Fruit fly (Drosophila melanogaster) whole organism, prepupa: ENCODE results near the gene Agxt.
A peak's percentile ranks its signal among the peaks of the same experiment; 100 is the strongest.

Source experiments
- Blimp-1 ChIP-seq: fragments of 200-800 bp; sonication (Bioruptor generic); optimal IDR thresholded peaks from 3 replicates; lab custom pipeline; 2017; ENCODE audit warnings: missing biosample characterization, missing genetic modification characterization, mild to moderate bottlenecking, moderate library complexity, missing genetic modification reagents
- CG10669 ChIP-seq: fragments of 200-800 bp; sonication (Bioruptor generic); optimal IDR thresholded peaks from 3 replicates; lab custom pipeline; 2018; ENCODE audit warnings: missing biosample characterization, mild to moderate bottlenecking, missing genetic modification characterization, moderate library complexity
- CG11762 ChIP-seq: fragments of 200-800 bp; sonication (Bioruptor generic); optimal IDR thresholded peaks from 3 replicates; lab custom pipeline; 2016; ENCODE audit warnings: missing biosample characterization, missing genetic modification characterization; ENCODE audit not compliant: insufficient read depth
- CG1621 ChIP-seq: fragments of 200-800 bp; sonication (Bioruptor generic); optimal IDR thresholded peaks from 3 replicates; lab custom pipeline; 2018; ENCODE audit warnings: missing biosample characterization, mild to moderate bottlenecking, missing genetic modification characterization
- CG3032 ChIP-seq: fragments of 200-800 bp; optimal IDR thresholded peaks from 2 replicates; lab custom pipeline; 2019; ENCODE audit warnings: missing biosample characterization, mild to moderate bottlenecking, missing genetic modification characterization, moderate library complexity
- CG31627 ChIP-seq: fragments of 200-800 bp; sonication (Bioruptor generic); optimal IDR thresholded peaks from 3 replicates; lab custom pipeline; 2016; ENCODE audit warnings: missing biosample characterization, missing genetic modification characterization
- CG32006 ChIP-seq: fragments of 200-800 bp; sonication (Bioruptor generic); optimal IDR thresholded peaks from 3 replicates; lab custom pipeline; 2017; ENCODE audit warnings: missing biosample characterization, mild to moderate bottlenecking, missing genetic modification characterization
- CG34406 ChIP-seq: fragments of 200-800 bp; sonication (Bioruptor generic); optimal IDR thresholded peaks from 3 replicates; lab custom pipeline; 2016; ENCODE audit warnings: missing biosample characterization, missing genetic modification characterization
- CG3919 ChIP-seq: fragments of 200-800 bp; sonication (Bioruptor generic); optimal IDR thresholded peaks from 3 replicates; lab custom pipeline; 2016; ENCODE audit warnings: missing biosample characterization, missing genetic modification characterization
- CG4318 ChIP-seq: fragments of 200-800 bp; sonication (Bioruptor generic); optimal IDR thresholded peaks from 3 replicates; lab custom pipeline; 2017; ENCODE audit warnings: missing biosample characterization, mild to moderate bottlenecking, missing genetic modification characterization
- CG6163 ChIP-seq: fragments of 200-800 bp; sonication (Bioruptor generic); IDR thresholded peaks from 3 replicates; pipeline ENCODE4 v1.3.6; 2022; ENCODE audit warnings: missing biosample characterization, missing genetic modification characterization
- CG6276 ChIP-seq: fragments of 200-800 bp; sonication (Bioruptor generic); optimal IDR thresholded peaks from 2 replicates; lab custom pipeline; 2017; ENCODE audit warnings: missing biosample characterization, mild to moderate bottlenecking, missing genetic modification characterization
- CG6808 ChIP-seq: fragments of 200-800 bp; sonication (Bioruptor generic); optimal IDR thresholded peaks from 3 replicates; lab custom pipeline; 2017; ENCODE audit warnings: missing biosample characterization, missing genetic modification characterization, mild to moderate bottlenecking, moderate library complexity, missing genetic modification reagents
- CG7368 ChIP-seq: fragments of 200-800 bp; sonication (Bioruptor generic); optimal IDR thresholded peaks from 3 replicates; lab custom pipeline; 2016; ENCODE audit warnings: missing biosample characterization, missing genetic modification characterization
- CG8119 ChIP-seq: fragments of 200-800 bp; sonication (Bioruptor generic); IDR thresholded peaks from 3 replicates; pipeline ENCODE4 v1.3.6; 2022; ENCODE audit warnings: missing biosample characterization, missing genetic modification characterization
- CG8319 ChIP-seq: fragments of 200-800 bp; sonication (Bioruptor generic); optimal IDR thresholded peaks from 3 replicates; lab custom pipeline; 2016; ENCODE audit warnings: missing biosample characterization, missing genetic modification characterization
- CG8632 ChIP-seq: fragments of 200-800 bp; sonication (Bioruptor generic); optimal IDR thresholded peaks from 3 replicates; lab custom pipeline; 2016; ENCODE audit warnings: missing biosample characterization, missing genetic modification characterization
- CG9139 ChIP-seq: fragments of 200-800 bp; sonication (Bioruptor generic); optimal IDR thresholded peaks from 3 replicates; lab custom pipeline; 2017; ENCODE audit warnings: missing biosample characterization, mild to moderate bottlenecking, missing genetic modification characterization
- Eip78C ChIP-seq: fragments of 200-800 bp; sonication (Bioruptor generic); peaks from one replicate; lab custom pipeline; 2016; ENCODE audit warnings: missing biosample characterization, missing genetic modification characterization
- Eip93F ChIP-seq: fragments of 200-800 bp; sonication (Bioruptor generic); optimal IDR thresholded peaks from 2 replicates; lab custom pipeline; 2016; ENCODE audit warnings: missing biosample characterization, mild to moderate bottlenecking, missing genetic modification characterization
- Ets21C ChIP-seq: fragments of 200-800 bp; sonication (Bioruptor generic); optimal IDR thresholded peaks from 3 replicates; lab custom pipeline; 2016; ENCODE audit warnings: missing biosample characterization, missing genetic modification characterization
- Ets96B ChIP-seq: fragments of 200-800 bp; optimal IDR thresholded peaks from 2 replicates; lab custom pipeline; 2019; ENCODE audit warnings: missing biosample characterization, mild to moderate bottlenecking, missing genetic modification characterization, moderate library complexity
- Hr38 ChIP-seq: sonication (Bioruptor generic); optimal IDR thresholded peaks from 2 replicates; lab custom pipeline; 2016; ENCODE audit warnings: missing biosample characterization, missing genetic modification characterization
- Hr39 ChIP-seq: fragments of 200-800 bp; sonication (Bioruptor generic); optimal IDR thresholded peaks from 2 replicates; lab custom pipeline; 2016; ENCODE audit warnings: missing biosample characterization, missing genetic modification characterization
- Hr4 ChIP-seq: fragments of 200-800 bp; sonication (Bioruptor generic); optimal IDR thresholded peaks from 3 replicates; lab custom pipeline; 2016; ENCODE audit warnings: missing biosample characterization, missing genetic modification characterization
- Lpt ChIP-seq: fragments of 200-800 bp; sonication (Bioruptor generic); optimal IDR thresholded peaks from 3 replicates; lab custom pipeline; 2016; ENCODE audit warnings: missing biosample characterization, missing genetic modification characterization
- Met ChIP-seq: fragments of 200-800 bp; sonication (Bioruptor generic); optimal IDR thresholded peaks from 3 replicates; lab custom pipeline; 2016; ENCODE audit warnings: missing biosample characterization, missing genetic modification characterization
- OdsH ChIP-seq: fragments of 200-800 bp; sonication (Bioruptor generic); optimal IDR thresholded peaks from 3 replicates; lab custom pipeline; 2016; ENCODE audit warnings: missing biosample characterization, missing genetic modification characterization
- Smox ChIP-seq: fragments of 200-800 bp; sonication (Bioruptor generic); optimal IDR thresholded peaks from 3 replicates; lab custom pipeline; 2016; ENCODE audit warnings: missing biosample characterization, missing genetic modification characterization
- Sox102F ChIP-seq: fragments of 200-800 bp; sonication (Bioruptor generic); optimal IDR thresholded peaks from 2 replicates; lab custom pipeline; 2016; ENCODE audit warnings: missing biosample characterization, mild to moderate bottlenecking, missing genetic modification characterization
- Sox14 ChIP-seq: fragments of 200-800 bp; sonication (Bioruptor generic); optimal IDR thresholded peaks from 3 replicates; lab custom pipeline; 2016; ENCODE audit warnings: missing biosample characterization, missing genetic modification characterization
- Sox15 ChIP-seq: fragments of 200-800 bp; sonication (Bioruptor generic); optimal IDR thresholded peaks from 3 replicates; lab custom pipeline; 2016; ENCODE audit warnings: missing biosample characterization, missing genetic modification characterization
- achi ChIP-seq: fragments of 200-800 bp; sonication (Bioruptor generic); optimal IDR thresholded peaks from 3 replicates; lab custom pipeline; 2016; ENCODE audit warnings: missing biosample characterization, missing genetic modification characterization
- acj6 ChIP-seq: fragments of 200-800 bp; sonication (Bioruptor generic); optimal IDR thresholded peaks from 3 replicates; lab custom pipeline; 2016; ENCODE audit warnings: missing biosample characterization, missing genetic modification characterization
- cyc ChIP-seq: fragments of 200-800 bp; sonication (Bioruptor generic); optimal IDR thresholded peaks from 3 replicates; lab custom pipeline; 2016; ENCODE audit warnings: missing biosample characterization, missing genetic modification characterization
- dac ChIP-seq: fragments of 200-800 bp; sonication (Bioruptor generic); optimal IDR thresholded peaks from 2 replicates; lab custom pipeline; 2017; ENCODE audit warnings: missing biosample characterization, mild to moderate bottlenecking, missing genetic modification characterization
- eg ChIP-seq: fragments of 200-800 bp; sonication (Bioruptor generic); IDR thresholded peaks from 3 replicates; pipeline ENCODE4 v1.3.6; 2022; ENCODE audit warnings: missing biosample characterization, missing genetic modification characterization
- esn ChIP-seq: fragments of 200-800 bp; sonication (Bioruptor generic); optimal IDR thresholded peaks from 2 replicates; lab custom pipeline; 2016; ENCODE audit warnings: missing biosample characterization, mild to moderate bottlenecking, missing genetic modification characterization, moderate library complexity
- fd59A ChIP-seq: fragments of 200-800 bp; sonication (Bioruptor generic); optimal IDR thresholded peaks from 2 replicates; lab custom pipeline; 2017; ENCODE audit warnings: missing biosample characterization, mild to moderate bottlenecking, missing genetic modification characterization, missing genetic modification reagents
- lz ChIP-seq: fragments of 200-800 bp; sonication (Bioruptor generic); optimal IDR thresholded peaks from 3 replicates; lab custom pipeline; 2016; ENCODE audit warnings: missing biosample characterization, missing genetic modification characterization
- net ChIP-seq: fragments of 200-800 bp; sonication (Bioruptor generic); optimal IDR thresholded peaks from 3 replicates; lab custom pipeline; 2016; ENCODE audit warnings: missing biosample characterization, missing genetic modification characterization
- pdm3 ChIP-seq: fragments of 200-800 bp; sonication (Bioruptor generic); optimal IDR thresholded peaks from 3 replicates; lab custom pipeline; 2016; ENCODE audit warnings: missing biosample characterization, missing genetic modification characterization
- salr ChIP-seq, 2 experiments: fragments of 200-800 bp; sonication (Bioruptor generic); optimal IDR thresholded peaks; 3 replicates each; lab custom pipeline; 2016 to 2018; ENCODE audit warnings: missing biosample characterization in 2 of 2, missing genetic modification characterization in 2 of 2, mild to moderate bottlenecking in 1 of 2
- spab ChIP-seq: fragments of 200-800 bp; sonication (Bioruptor generic); optimal IDR thresholded peaks from 2 replicates; lab custom pipeline; 2017; ENCODE audit warnings: missing biosample characterization, mild to moderate bottlenecking, missing genetic modification characterization, missing genetic modification reagents
- ss ChIP-seq, 2 experiments: fragments of 200-800 bp; sonication (Bioruptor generic); optimal IDR thresholded peaks; 2 replicates in 1 of 2; 3 replicates in 1 of 2; lab custom pipeline; 2017 to 2018; ENCODE audit warnings: mild to moderate bottlenecking in 2 of 2, missing biosample characterization in 2 of 2, missing genetic modification characterization in 2 of 2, moderate library complexity in 1 of 2
- svp ChIP-seq: fragments of 200-800 bp; sonication (Bioruptor generic); peaks from one replicate; lab custom pipeline; 2016; ENCODE audit warnings: missing biosample characterization, missing genetic modification characterization
- topi ChIP-seq: fragments of 200-800 bp; sonication (Bioruptor generic); optimal IDR thresholded peaks from 3 replicates; lab custom pipeline; 2016; ENCODE audit warnings: missing biosample characterization, missing genetic modification characterization
- vri ChIP-seq: fragments of 200-800 bp; sonication (Bioruptor generic); optimal IDR thresholded peaks from 3 replicates; lab custom pipeline; 2016; ENCODE audit warnings: missing biosample characterization, mild to moderate bottlenecking, missing genetic modification characterization

The Agxt gene

dm6 chrX:6573799-6574198, 45.1 kb downstream of the Agxt start (continued):
- TF ChIP-seq esn (peak; percentile 58), CG8319 (GFP tag; lab: Kevin White, UChicago) (no peak), CG11762 (GFP tag; lab: Kevin White, UChicago) (no peak), CG6163 (GFP tag; lab: Robert Waterston, UW) (0 out of 3 replicates have a peak, but pooled peaks have one; percentile 14), CG34406 (GFP tag; lab: Kevin White, UChicago) (peak; percentile 54), CG6808 (GFP tag; lab: Kevin White, UChicago) (peak; percentile 42), CG8119 (GFP tag; lab: Robert Waterston, UW) (peak; percentile 53; the same call in 2 of the 3 replicates), Hr38 (GFP tag; lab: Kevin White, UChicago) (no peak), CG4318 (peak; percentile 38), CG3032 (no peak), cyc (GFP tag; lab: Kevin White, UChicago) (peak; percentile 35), acj6 (GFP tag; lab: Kevin White, UChicago) (peak; percentile 48), Sox102F (GFP tag; lab: Kevin White, UChicago) (peak; percentile 33), Lpt (GFP tag; lab: Kevin White, UChicago) (no peak), net (GFP tag; lab: Kevin White, UChicago) (peak; percentile 32), achi (GFP tag; lab: Kevin White, UChicago) (peak; percentile 8), CG3919 (peak; percentile 16), CG8632 (GFP tag; lab: Kevin White, UChicago) (peak; percentile 33), spab (GFP tag; lab: Kevin White, UChicago) (peak; percentile 6), Met (GFP tag; lab: Kevin White, UChicago) (peak; percentile 56), svp (GFP tag; lab: Kevin White, UChicago) (peak; percentile 73), Blimp-1 (no peak), eg (GFP tag; lab: Robert Waterston, UW) (no peak; the same call in 2 of the 3 replicates), vri (GFP tag; lab: Kevin White, UChicago) (peak; percentile 2), CG6276 (GFP tag; lab: Kevin White, UChicago) (peak; percentile 41), salr (GFP tag; optimal IDR thresholded peaks at IDR 0.05; lab: Kevin White, UChicago) (peak in 1 of 2 experiments; percentile 45), dac (GFP tag; lab: Kevin White, UChicago) (no peak), Eip93F (no peak)

dm6 chrX:6574488-6574887, 45.7 kb downstream of the Agxt start:
- TF ChIP-seq Hr39 (peak; percentile 55), CG6808 (GFP tag; lab: Kevin White, UChicago) (no peak), fd59A (no peak), CG9139 (GFP tag; lab: Kevin White, UChicago) (no peak), Sox102F (GFP tag; lab: Kevin White, UChicago) (peak; percentile 61), Ets96B (no peak), topi (GFP tag; lab: Kevin White, UChicago) (peak; percentile 72), CG31627 (GFP tag; lab: Kevin White, UChicago) (peak; percentile 54), CG8119 (GFP tag; lab: Robert Waterston, UW) (peak; percentile 68), salr (GFP tag; optimal IDR thresholded peaks at IDR 0.05; lab: Kevin White, UChicago) (no peak), lz (GFP tag; lab: Kevin White, UChicago) (peak; percentile 62), CG3919 (peak; percentile 50), eg (GFP tag; lab: Robert Waterston, UW) (peak; percentile 77), Lpt (GFP tag; lab: Kevin White, UChicago) (peak; percentile 9), Eip93F (no peak), net (GFP tag; lab: Kevin White, UChicago) (peak; percentile 25), Smox (GFP tag; lab: Kevin White, UChicago) (no peak), CG10669 (GFP tag; lab: Kevin White, UChicago) (no peak), Eip78C (GFP tag; lab: Kevin White, UChicago) (peak; percentile 86), CG34406 (GFP tag; lab: Kevin White, UChicago) (peak; percentile 36), Sox14 (GFP tag; lab: Kevin White, UChicago) (peak; percentile 23), Met (GFP tag; lab: Kevin White, UChicago) (peak; percentile 67), Sox15 (GFP tag; lab: Kevin White, UChicago) (peak; percentile 15), CG32006 (GFP tag; lab: Kevin White, UChicago) (peak; percentile 61), ss (GFP tag; optimal IDR thresholded peaks at IDR 0.05; lab: Kevin White, UChicago) (no peak), Hr4 (GFP tag; lab: Kevin White, UChicago) (peak; percentile 71), OdsH (GFP tag; lab: Kevin White, UChicago) (peak; percentile 35), CG6163 (GFP tag; lab: Robert Waterston, UW) (peak; percentile 76), esn (peak; percentile 39), Ets21C (GFP tag; lab: Kevin White, UChicago) (peak; percentile 20), CG3032 (no peak), CG1621 (tag; lab: Kevin White, UChicago) (no peak), CG7368 (GFP tag; lab: Kevin White, UChicago) (no peak), achi (GFP tag; lab: Kevin White, UChicago) (peak; percentile 37), pdm3 (GFP tag; lab: Kevin White, UChicago) (peak; percentile 45), acj6 (GFP tag; lab: Kevin White, UChicago) (no peak)
